Fruit fly (Drosophila melanogaster) whole organism, embryonic: ENCODE measurements around the gene CG12010.

Source experiments
- Atf3 ChIP-seq: fragments of 200-800 bp; sonication (Bioruptor generic); optimal IDR thresholded peaks from 3 replicates; lab custom pipeline; 2016; ENCODE audit warnings: missing biosample characterization, missing genetic modification characterization
- CG1024 ChIP-seq: fragments of 200-800 bp; sonication (Bioruptor generic); IDR thresholded peaks from 2 replicates; pipeline ENCODE4 v1.3.6; 2022; ENCODE audit warnings: missing biosample characterization, missing genetic modification characterization
- Deaf1 ChIP-seq: fragments of 200-800 bp; optimal IDR thresholded peaks from 3 replicates; lab custom pipeline; 2019; ENCODE audit warnings: missing biosample characterization, mild to moderate bottlenecking, missing genetic modification characterization, moderate library complexity
- Dip3 ChIP-seq: fragments of 200-800 bp; sonication (Bioruptor generic); optimal IDR thresholded peaks from 3 replicates; lab custom pipeline; 2016; ENCODE audit warnings: missing biosample characterization, missing genetic modification characterization
- Med ChIP-seq: fragments of 200-800 bp; sonication (Bioruptor generic); peaks from one replicate; lab custom pipeline; 2016; ENCODE audit warnings: missing biosample characterization, missing genetic modification characterization, mild to moderate bottlenecking, inconsistent platforms, moderate library complexity
- Mrtf ChIP-seq: fragments of 200-800 bp; sonication (Bioruptor generic); IDR thresholded peaks from 3 replicates; pipeline ENCODE4 v1.3.6; 2022; ENCODE audit warnings: missing biosample characterization, missing genetic modification characterization
- ap ChIP-seq: fragments of 200-800 bp; sonication (Bioruptor generic); IDR thresholded peaks from 2 replicates; pipeline ENCODE4 v1.3.6; 2022; ENCODE audit warnings: missing biosample characterization, missing genetic modification characterization
- ara ChIP-seq: fragments of 200-800 bp; sonication (Bioruptor generic); IDR thresholded peaks from 2 replicates; pipeline ENCODE4 v1.3.6; 2022; ENCODE audit warnings: missing biosample characterization, missing genetic modification characterization
- chm ChIP-seq: fragments of 200-800 bp; sonication (Bioruptor generic); IDR thresholded peaks from 2 replicates; pipeline ENCODE4 v1.3.6; 2022; ENCODE audit warnings: missing biosample characterization, missing genetic modification characterization
- chn ChIP-seq: fragments of 200-800 bp; sonication (Bioruptor generic); optimal IDR thresholded peaks from 2 replicates; lab custom pipeline; 2016; ENCODE audit warnings: missing biosample characterization, missing genetic modification characterization
- ci ChIP-seq: fragments of 200-800 bp; sonication (Bioruptor generic); IDR thresholded peaks from 3 replicates; pipeline ENCODE4 v1.3.6; 2022; ENCODE audit warnings: missing biosample characterization, missing genetic modification characterization
- dysf ChIP-seq: fragments of 200-800 bp; sonication (Bioruptor generic); IDR thresholded peaks from 3 replicates; pipeline ENCODE4 v1.3.6; 2022; ENCODE audit warnings: missing biosample characterization, missing genetic modification characterization
- gcm ChIP-seq: fragments of 200-800 bp; sonication (Bioruptor generic); optimal IDR thresholded peaks from 2 replicates; lab custom pipeline; 2019; ENCODE audit warnings: missing biosample characterization, mild to moderate bottlenecking, missing genetic modification characterization, moderate library complexity
- salm ChIP-seq: fragments of 200-800 bp; sonication (Bioruptor generic); optimal IDR thresholded peaks from 2 replicates; lab custom pipeline; 2018; ENCODE audit warnings: missing biosample characterization, mild to moderate bottlenecking, missing genetic modification characterization

- TF ChIP-seq Atf3 (GFP tag; lab: Kevin White, UChicago) (no peak), Deaf1 (no peak), CG1024 (GFP tag; lab: Robert Waterston, UW) (0 out of 2 replicates have a peak, but pooled peaks have one; percentile 10), dysf (peak; percentile 76), chn (GFP tag; lab: Kevin White, UChicago) (no peak), Mrtf (GFP tag; lab: Robert Waterston, UW) (no peak), ci (GFP tag; lab: Robert Waterston, UW) (peak; percentile 64), ap (GFP tag; lab: Robert Waterston, UW) (peak; percentile 28; the same call in 1 of the 2 replicates), salm (tag; lab: Kevin White, UChicago) (no peak), ara (peak; percentile 38; the same call in 1 of the 2 replicates), gcm (GFP tag; lab: Kevin White, UChicago) (no peak), Dip3 (no peak), chm (GFP tag; lab: Robert Waterston, UW) (no peak), Med (GFP tag; lab: Kevin White, UChicago) (peak; percentile 78)
These were observed 7.9 kb downstream of the CG12010 start for dm6 chr3L:3381869-3382488.
